Fruit fly (Drosophila melanogaster) whole organism, embryonic: Measurements from ENCODE around the gene Send2.

Experiments
- Ada2b ChIP-seq: fragments of 200-800 bp; sonication (Bioruptor generic); IDR thresholded peaks from 2 replicates; pipeline ENCODE4 v1.3.6; 2022; ENCODE audit warnings: missing biosample characterization, missing genetic modification characterization
- Asciz ChIP-seq: fragments of 200-800 bp; sonication (Bioruptor generic); optimal IDR thresholded peaks from 2 replicates; lab custom pipeline; 2017; ENCODE audit warnings: missing biosample characterization, mild to moderate bottlenecking, missing genetic modification characterization, missing genetic modification reagents
- Atf6 ChIP-seq: fragments of 200-800 bp; sonication (Bioruptor generic); IDR thresholded peaks from 2 replicates; pipeline ENCODE4 v1.3.6; 2022; ENCODE audit warnings: missing biosample characterization, missing genetic modification characterization
- Bdp1 ChIP-seq: fragments of 200-800 bp; sonication (Bioruptor generic); optimal IDR thresholded peaks from 3 replicates; lab custom pipeline; 2016; ENCODE audit warnings: missing biosample characterization, missing genetic modification characterization
- CG10366 ChIP-seq: fragments of 200-800 bp; sonication (Bioruptor generic); IDR thresholded peaks from 2 replicates; pipeline ENCODE4 v1.3.6; 2022; ENCODE audit warnings: missing biosample characterization, missing genetic modification characterization
- CG10654 ChIP-seq: fragments of 200-800 bp; sonication (Bioruptor generic); optimal IDR thresholded peaks from 2 replicates; lab custom pipeline; 2016; ENCODE audit warnings: missing biosample characterization, missing genetic modification characterization
- CG11085 ChIP-seq: fragments of 200-800 bp; sonication (Bioruptor generic); IDR thresholded peaks from 2 replicates; pipeline ENCODE4 v1.3.6; 2022; ENCODE audit warnings: missing biosample characterization, missing genetic modification characterization
- CG11247 ChIP-seq: fragments of 200-800 bp; sonication (Bioruptor generic); IDR thresholded peaks from 2 replicates; pipeline ENCODE4 v1.3.6; 2022; ENCODE audit warnings: missing biosample characterization, missing genetic modification characterization
- CG13424 ChIP-seq: fragments of 200-800 bp; sonication (Bioruptor generic); optimal IDR thresholded peaks from 2 replicates; lab custom pipeline; 2019; ENCODE audit warnings: missing biosample characterization, mild to moderate bottlenecking, missing genetic modification characterization, moderate library complexity
- CG1603 ChIP-seq: fragments of 200-800 bp; sonication (Bioruptor generic); optimal IDR thresholded peaks from 2 replicates; lab custom pipeline; 2019; ENCODE audit warnings: missing biosample characterization, mild to moderate bottlenecking, missing genetic modification characterization, moderate library complexity
- CG2199 ChIP-seq: fragments of 200-800 bp; sonication (Bioruptor generic); IDR thresholded peaks from 3 replicates; pipeline ENCODE4 v1.3.6; 2022; ENCODE audit warnings: missing biosample characterization, missing genetic modification characterization
- CG2889 ChIP-seq: fragments of 200-800 bp; sonication (Bioruptor generic); IDR thresholded peaks from 3 replicates; pipeline ENCODE4 v1.3.6; 2022; ENCODE audit warnings: missing biosample characterization, missing genetic modification characterization
- CG31388 ChIP-seq: fragments of 200-800 bp; sonication (Bioruptor generic); optimal IDR thresholded peaks from 2 replicates; lab custom pipeline; 2016; ENCODE audit warnings: missing biosample characterization, missing genetic modification characterization
- CG33213 ChIP-seq: fragments of 200-800 bp; sonication (Bioruptor generic); optimal IDR thresholded peaks from 3 replicates; lab custom pipeline; 2016; ENCODE audit warnings: missing biosample characterization, missing genetic modification characterization
- CG34376 ChIP-seq: fragments of 200-800 bp; sonication (Bioruptor generic); optimal IDR thresholded peaks from 2 replicates; lab custom pipeline; 2018; ENCODE audit warnings: missing biosample characterization, mild to moderate bottlenecking, missing genetic modification characterization
- CG3847 ChIP-seq: fragments of 200-800 bp; sonication (Bioruptor generic); IDR thresholded peaks from 2 replicates; pipeline ENCODE4 v1.3.6; 2022; ENCODE audit warnings: missing biosample characterization, missing genetic modification characterization
- CG4360 ChIP-seq: fragments of 200-800 bp; sonication (Bioruptor generic); IDR thresholded peaks from 2 replicates; pipeline ENCODE4 v1.3.6; 2022; ENCODE audit warnings: missing biosample characterization, missing genetic modification characterization
- CG7928 ChIP-seq: fragments of 200-800 bp; sonication (Bioruptor generic); optimal IDR thresholded peaks from 2 replicates; lab custom pipeline; 2017; ENCODE audit warnings: missing biosample characterization, mild to moderate bottlenecking, missing genetic modification characterization
- CG8290 ChIP-seq, 3 experiments: fragments of 200-800 bp; sonication (Bioruptor generic); optimal IDR thresholded peaks; 2 replicates each; lab custom pipeline; 2016 to 2019; ENCODE audit warnings: missing biosample characterization in 3 of 3, missing genetic modification characterization in 3 of 3, mild to moderate bottlenecking in 2 of 3, moderate library complexity in 1 of 3
- CrebB ChIP-seq: fragments of 200-800 bp; sonication (Bioruptor generic); optimal IDR thresholded peaks from 3 replicates; lab custom pipeline; 2018; ENCODE audit warnings: missing biosample characterization, mild to moderate bottlenecking, missing genetic modification characterization
- D19B ChIP-seq: fragments of 200-800 bp; sonication (Bioruptor generic); optimal IDR thresholded peaks from 2 replicates; lab custom pipeline; 2017; ENCODE audit warnings: missing biosample characterization, mild to moderate bottlenecking, missing genetic modification characterization
- Dp ChIP-seq: fragments of 200-800 bp; sonication (Bioruptor generic); optimal IDR thresholded peaks from 2 replicates; lab custom pipeline; 2018; ENCODE audit warnings: missing biosample characterization, mild to moderate bottlenecking, missing genetic modification characterization, moderate library complexity
- Drgx ChIP-seq: fragments of 200-800 bp; sonication (Bioruptor generic); IDR thresholded peaks from 2 replicates; pipeline ENCODE4 v1.3.6; 2022; ENCODE audit warnings: missing biosample characterization, missing genetic modification characterization
- E2f1 ChIP-seq: fragments of 200-800 bp; sonication (Bioruptor generic); IDR thresholded peaks from 2 replicates; pipeline ENCODE4 v1.3.6; 2022; ENCODE audit warnings: missing biosample characterization, missing genetic modification characterization
- Hey ChIP-seq: fragments of 200-800 bp; sonication (Bioruptor generic); optimal IDR thresholded peaks from 3 replicates; lab custom pipeline; 2018; ENCODE audit warnings: missing biosample characterization, mild to moderate bottlenecking, missing genetic modification characterization
- Hr78 ChIP-seq, 2 experiments: fragments of 200-800 bp in 1 of 2; fragments of >200 bp in 1 of 2; sonication (Bioruptor generic) in 1 of 2; optimal IDR thresholded peaks; 2 replicates each; lab custom pipeline; 2017 to 2019; ENCODE audit warnings: missing biosample characterization in 2 of 2, missing genetic modification characterization in 2 of 2, mild to moderate bottlenecking in 1 of 2, moderate library complexity in 1 of 2
- MBD-R2 ChIP-seq: fragments of 200-800 bp; sonication (Bioruptor generic); IDR thresholded peaks from 2 replicates; pipeline ENCODE4 v1.3.6; 2022; ENCODE audit warnings: missing biosample characterization, missing genetic modification characterization
- Opbp ChIP-seq: fragments of 200-800 bp; sonication (Bioruptor generic); IDR thresholded peaks from 3 replicates; pipeline ENCODE4 v1.3.6; 2022; ENCODE audit warnings: missing biosample characterization, missing genetic modification characterization; ENCODE audit not compliant: partially characterized antibody
- PHDP ChIP-seq: fragments of 200-800 bp; sonication (Bioruptor generic); optimal IDR thresholded peaks from 3 replicates; lab custom pipeline; 2018; ENCODE audit warnings: missing biosample characterization, mild to moderate bottlenecking, missing genetic modification characterization, moderate library complexity
- Pdp1 ChIP-seq, 2 experiments: fragments of 200-800 bp; sonication (Bioruptor generic); optimal IDR thresholded peaks; 3 replicates each; lab custom pipeline; 2016; ENCODE audit warnings: missing biosample characterization in 2 of 2, missing genetic modification characterization in 2 of 2, mild to moderate bottlenecking in 1 of 2, moderate library complexity in 1 of 2
- Side ChIP-seq: fragments of 200-800 bp; sonication (Bioruptor generic); optimal IDR thresholded peaks from 2 replicates; lab custom pipeline; 2016; ENCODE audit warnings: missing biosample characterization, missing genetic modification characterization
- Six4 ChIP-seq: fragments of 200-800 bp; sonication (Bioruptor generic); optimal IDR thresholded peaks from 2 replicates; lab custom pipeline; 2016; ENCODE audit warnings: missing biosample characterization, missing genetic modification characterization
- ab ChIP-seq: fragments of 200-800 bp; sonication (Bioruptor generic); optimal IDR thresholded peaks from 2 replicates; lab custom pipeline; 2016; ENCODE audit warnings: missing biosample characterization, missing genetic modification characterization
- amos ChIP-seq: fragments of 200-800 bp; sonication (Bioruptor generic); IDR thresholded peaks from 2 replicates; pipeline ENCODE4 v1.3.6; 2022; ENCODE audit warnings: missing biosample characterization, missing genetic modification characterization; ENCODE audit not compliant: partially characterized antibody
- cas ChIP-seq: fragments of 200-800 bp; sonication (Bioruptor generic); IDR thresholded peaks from 2 replicates; pipeline ENCODE4 v1.3.6; 2022; ENCODE audit warnings: missing biosample characterization, missing genetic modification characterization
- dm ChIP-seq: fragments of 200-800 bp; sonication (Bioruptor generic); optimal IDR thresholded peaks from 3 replicates; lab custom pipeline; 2016; ENCODE audit warnings: missing biosample characterization, missing genetic modification characterization
- exex ChIP-seq: fragments of 200-800 bp; sonication (Bioruptor generic); optimal IDR thresholded peaks from 4 replicates; lab custom pipeline; 2018; ENCODE audit warnings: missing biosample characterization, mild to moderate bottlenecking, missing genetic modification characterization, moderate library complexity
- gem ChIP-seq: fragments of 200-800 bp; sonication (Bioruptor generic); optimal IDR thresholded peaks from 2 replicates; lab custom pipeline; 2019; ENCODE audit warnings: missing biosample characterization, mild to moderate bottlenecking, missing genetic modification characterization, moderate library complexity
- grn ChIP-seq: fragments of 200-800 bp; sonication (Bioruptor generic); optimal IDR thresholded peaks from 3 replicates; lab custom pipeline; 2017; ENCODE audit warnings: missing biosample characterization, missing genetic modification characterization
- inv ChIP-seq: fragments of 200-800 bp; sonication (Bioruptor generic); IDR thresholded peaks from 2 replicates; pipeline ENCODE4 v1.3.6; 2022; ENCODE audit warnings: missing biosample characterization, missing genetic modification characterization; ENCODE audit not compliant: partially characterized antibody
- jing ChIP-seq: fragments of 200-800 bp; sonication (Bioruptor generic); optimal IDR thresholded peaks from 2 replicates; lab custom pipeline; 2018; ENCODE audit warnings: missing biosample characterization, mild to moderate bottlenecking, missing genetic modification characterization
- mirr ChIP-seq: fragments of 200-800 bp; sonication (Bioruptor generic); optimal IDR thresholded peaks from 3 replicates; lab custom pipeline; 2018; ENCODE audit warnings: missing biosample characterization, mild to moderate bottlenecking, missing genetic modification characterization
- pb ChIP-seq: fragments of 200-800 bp; sonication (Bioruptor generic); optimal IDR thresholded peaks from 3 replicates; lab custom pipeline; 2016; ENCODE audit warnings: missing biosample characterization, missing genetic modification characterization
- sd ChIP-seq: fragments of 200-800 bp; sonication (Bioruptor generic); optimal IDR thresholded peaks from 3 replicates; lab custom pipeline; 2018; ENCODE audit warnings: missing biosample characterization, mild to moderate bottlenecking, missing genetic modification characterization, moderate library complexity
- seq ChIP-seq: fragments of 200-800 bp; sonication (Bioruptor generic); IDR thresholded peaks from 2 replicates; pipeline ENCODE4 v1.3.6; 2022; ENCODE audit warnings: missing biosample characterization, missing genetic modification characterization
- sob ChIP-seq: fragments of 200-800 bp; sonication (Bioruptor generic); IDR thresholded peaks from 2 replicates; pipeline ENCODE4 v1.3.6; 2022; ENCODE audit warnings: missing biosample characterization, missing genetic modification characterization
- tio ChIP-seq: fragments of 200-800 bp; sonication (Bioruptor generic); optimal IDR thresholded peaks from 2 replicates; lab custom pipeline; 2017; ENCODE audit warnings: missing biosample characterization, missing genetic modification characterization, inconsistent platforms
- trh ChIP-seq: fragments of 200-800 bp; sonication (Bioruptor generic); optimal IDR thresholded peaks from 2 replicates; lab custom pipeline; 2016; ENCODE audit warnings: missing biosample characterization, missing genetic modification characterization

The Send2 gene

DNA sequence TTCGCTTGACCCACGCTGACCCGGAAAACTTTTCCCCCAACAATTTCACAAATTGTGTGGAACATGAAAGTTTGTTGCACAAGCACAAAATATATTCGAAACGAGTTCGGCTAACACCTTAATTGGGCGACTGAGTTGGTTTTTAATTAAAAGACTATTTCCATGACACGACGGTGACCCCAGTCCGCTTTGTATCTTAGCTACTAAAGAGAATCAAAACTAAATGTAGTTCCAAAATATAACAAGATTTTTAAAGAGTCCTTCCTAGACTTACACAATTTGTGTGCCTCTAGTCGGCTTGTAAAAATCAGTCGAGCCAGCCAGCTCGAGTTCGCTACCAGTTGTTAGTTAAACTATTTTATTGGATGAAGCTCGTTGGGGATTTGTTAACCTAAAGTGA is 8.5 kb downstream of the Send2 start, which contains the start of gene CG15286:
TSS of gene CG15286 (plus strand) at position 301 of the 400 bp plus-strand sequence.
- TF ChIP-seq CG3847 = no peak
- TF ChIP-seq CG10654 (GFP tag; lab: Kevin White, UChicago) = no peak
- no peak for TF ChIP-seq Six4 (GFP tag; lab: Kevin White, UChicago)
- no peak for TF ChIP-seq ab (GFP tag; lab: Kevin White, UChicago)
- TF ChIP-seq cas (GFP tag; lab: Robert Waterston, UW) = no peak
- no peak for TF ChIP-seq Dp (GFP tag; lab: Kevin White, UChicago)
- TF ChIP-seq Hey (tag; lab: Kevin White, UChicago) = no peak
- no peak for TF ChIP-seq CG10366 (GFP tag; lab: Robert Waterston, UW)
- no peak for TF ChIP-seq jing (GFP tag; lab: Kevin White, UChicago)
- no peak for TF ChIP-seq Bdp1 (GFP tag; lab: Kevin White, UChicago)
- TF ChIP-seq CG11085 = no peak

dm6 chr2L:14336311-14336836 is 10.1 kb downstream of the Send2 start:
- TF ChIP-seq Hr78 (GFP tag; optimal IDR thresholded peaks at IDR 0.05; lab: Kevin White, UChicago) (peak in 1 of 2 experiments; percentile 49), mirr (GFP tag; lab: Kevin White, UChicago) (peak; percentile 50), Asciz (GFP tag; lab: Kevin White, UChicago) (no peak), sd (tag; lab: Kevin White, UChicago) (peak; percentile 43), grn (GFP tag; lab: Kevin White, UChicago) (peak; percentile 74), exex (tag; lab: Kevin White, UChicago) (peak; percentile 76), gem (tag; lab: Kevin White, UChicago) (no peak), CG34376 (GFP tag; lab: Kevin White, UChicago) (peak; percentile 35), Pdp1 (GFP tag; optimal IDR thresholded peaks at IDR 0.05; lab: Kevin White, UChicago) (peak in 1 of 2 experiments; percentile 86)

dm6 chr2L:14333965-14334364 is 12.5 kb downstream of the Send2 start, which contains the start of gene CG33090:
CG33090 (plus strand) TSS chr2L:14334158.
- TF ChIP-seq dm (GFP tag; lab: Kevin White, UChicago) (no peak), trh (GFP tag; lab: Kevin White, UChicago) (no peak), CG2889 (GFP tag; lab: Robert Waterston, UW) (no peak), CG4360 (GFP tag; lab: Robert Waterston, UW) (peak; percentile 93), CG7928 (GFP tag; lab: Kevin White, UChicago) (no peak), CG33213 (GFP tag; lab: Kevin White, UChicago) (no peak), amos (GFP tag; lab: Robert Waterston, UW) (peak; percentile 27; the same call in 1 of the 2 replicates), CG13424 (no peak), CG31388 (no peak), CG2199 (GFP tag; lab: Robert Waterston, UW) (no peak), sob (GFP tag; lab: Robert Waterston, UW) (no peak), CG1603 (no peak), PHDP (no peak), seq (no peak), E2f1 (GFP tag; lab: Robert Waterston, UW) (no peak), CG8290 (GFP tag; optimal IDR thresholded peaks at IDR 0.05; lab: Kevin White, UChicago) (no peak), CG8290 (tag; optimal IDR thresholded peaks at IDR 0.05; lab: Kevin White, UChicago) (no peak), Drgx (GFP tag; lab: Robert Waterston, UW) (no peak), pb (no peak), inv (GFP tag; lab: Robert Waterston, UW) (no peak), Atf6 (GFP tag; lab: Robert Waterston, UW) (no peak), Opbp (GFP tag; lab: Robert Waterston, UW) (peak; percentile 51; the same call in 1 of the 3 replicates), Ada2b (no peak), tio (GFP tag; lab: Kevin White, UChicago) (no peak), Side (GFP tag; lab: Kevin White, UChicago) (no peak), CrebB (no peak), CG11247 (GFP tag; lab: Robert Waterston, UW) (no peak), D19B (GFP tag; lab: Kevin White, UChicago) (no peak), MBD-R2 (GFP tag; lab: Robert Waterston, UW) (0 out of 2 replicates have a peak, but pooled peaks have one; percentile 25)
